Worm (Caenorhabditis elegans) whole organism, late embryonic: ENCODE data around the gene col-3.
A peak's percentile ranks its signal among the peaks of the same experiment; 100 is the strongest.

Experiments used
- T23F11.4 ChIP-seq: fragments of 200-800 bp; sonication (Bioruptor generic); optimal IDR thresholded peaks from 2 replicates; lab custom pipeline; 2018; ENCODE audit warnings: mild to moderate bottlenecking, missing genetic modification characterization, missing compliant biosample characterization
- ahr-1 ChIP-seq: sonication (generic microtip); optimal IDR thresholded peaks from 2 replicates; lab custom pipeline; 2016; ENCODE audit warnings: missing genetic modification characterization, missing compliant biosample characterization
- ama-1 ChIP-seq: fragments of 150-350 bp; optimal IDR thresholded peaks from 2 replicates; lab custom pipeline; 2014
- ceh-19 ChIP-seq: fragments of 200-800 bp; sonication (Bioruptor generic); optimal IDR thresholded peaks from 2 replicates; lab custom pipeline; 2018; ENCODE audit warnings: mild to moderate bottlenecking, missing genetic modification characterization, missing compliant biosample characterization
- ceh-30 ChIP-seq: fragments of 150-350 bp; optimal IDR thresholded peaks from 2 replicates; lab custom pipeline; 2014; ENCODE audit warnings: missing biosample characterization, missing genetic modification characterization
- ceh-34 ChIP-seq: sonication (generic microtip); optimal IDR thresholded peaks from 2 replicates; lab custom pipeline; 2016; ENCODE audit warnings: mild to moderate bottlenecking, missing genetic modification characterization, missing compliant biosample characterization
- ceh-45 ChIP-seq: fragments of 200-800 bp; sonication (Bioruptor generic); IDR thresholded peaks from 2 replicates; pipeline ENCODE4 v1.3.6; 2022; ENCODE audit warnings: missing genetic modification reagents, missing genetic modification characterization, missing compliant biosample characterization
- ceh-48 ChIP-seq: sonication (generic microtip); optimal IDR thresholded peaks from 2 replicates; lab custom pipeline; 2016; ENCODE audit warnings: missing genetic modification characterization, inconsistent platforms, missing compliant biosample characterization
- ceh-6 ChIP-seq: fragments of 200-800 bp; sonication (Bioruptor generic); optimal IDR thresholded peaks from 2 replicates; lab custom pipeline; 2018; ENCODE audit warnings: mild to moderate bottlenecking, missing genetic modification characterization, missing compliant biosample characterization
- ceh-9 ChIP-seq: sonication (generic microtip); optimal IDR thresholded peaks from 2 replicates; lab custom pipeline; 2016; ENCODE audit warnings: mild to moderate bottlenecking, missing genetic modification characterization, inconsistent platforms, missing compliant biosample characterization
- dmd-4 ChIP-seq: sonication (generic microtip); optimal IDR thresholded peaks from 2 replicates; lab custom pipeline; 2016; ENCODE audit warnings: borderline replicate concordance, missing genetic modification characterization, missing compliant biosample characterization
- elt-2 ChIP-seq: sonication (generic microtip); optimal IDR thresholded peaks from 2 replicates; lab custom pipeline; 2016; ENCODE audit warnings: missing genetic modification reagents, missing genetic modification characterization, missing compliant biosample characterization
- elt-4 ChIP-seq: sonication (generic microtip); optimal IDR thresholded peaks from 2 replicates; lab custom pipeline; 2016; ENCODE audit warnings: missing genetic modification characterization, missing compliant biosample characterization
- eyg-1 ChIP-seq: sonication (generic microtip); optimal IDR thresholded peaks from 2 replicates; lab custom pipeline; 2016; ENCODE audit warnings: missing genotype, missing genetic modification characterization, missing compliant biosample characterization
- fkh-6 ChIP-seq: sonication (generic microtip); optimal IDR thresholded peaks from 2 replicates; lab custom pipeline; 2016; ENCODE audit warnings: missing genetic modification characterization, missing compliant biosample characterization
- hlh-6 ChIP-seq: sonication (generic microtip); optimal IDR thresholded peaks from 2 replicates; lab custom pipeline; 2016; ENCODE audit warnings: missing genotype, missing genetic modification characterization, missing compliant biosample characterization
- hlh-8 ChIP-seq: sonication (generic microtip); optimal IDR thresholded peaks from 2 replicates; lab custom pipeline; 2016; ENCODE audit warnings: missing genotype, missing genetic modification characterization, missing compliant biosample characterization
- lim-6 ChIP-seq: sonication (generic microtip); optimal IDR thresholded peaks from 2 replicates; lab custom pipeline; 2016; ENCODE audit warnings: missing genetic modification characterization, missing compliant biosample characterization
- madf-2 ChIP-seq: sonication (generic microtip); optimal IDR thresholded peaks from 2 replicates; lab custom pipeline; 2017; ENCODE audit warnings: missing genetic modification characterization, missing compliant biosample characterization
- mec-3 ChIP-seq: sonication (generic microtip); optimal IDR thresholded peaks from 2 replicates; lab custom pipeline; 2016; ENCODE audit warnings: borderline replicate concordance, missing genetic modification characterization, missing compliant biosample characterization
- nfya-1 ChIP-seq: sonication (generic microtip); optimal IDR thresholded peaks from 2 replicates; lab custom pipeline; 2017; ENCODE audit warnings: missing genetic modification characterization, mild to moderate bottlenecking, missing compliant biosample characterization, antibody characterized with exemption, moderate library complexity
- nhr-11 ChIP-seq: fragments of 150-350 bp; optimal IDR thresholded peaks from 2 replicates; lab custom pipeline; 2014; ENCODE audit warnings: missing biosample characterization, missing genetic modification characterization
- nhr-232 ChIP-seq: sonication (generic microtip); optimal IDR thresholded peaks from 2 replicates; lab custom pipeline; 2016; ENCODE audit warnings: missing genetic modification characterization, missing compliant biosample characterization
- npax-4 ChIP-seq: sonication (generic microtip); optimal IDR thresholded peaks from 2 replicates; lab custom pipeline; 2016; ENCODE audit warnings: missing genetic modification characterization, missing compliant biosample characterization
- pag-3 ChIP-seq: sonication (generic microtip); optimal IDR thresholded peaks from 2 replicates; lab custom pipeline; 2016; ENCODE audit warnings: missing compliant biosample characterization, missing genetic modification characterization, borderline replicate concordance
- rnt-1 ChIP-seq: sonication (generic microtip); optimal IDR thresholded peaks from 2 replicates; lab custom pipeline; 2016; ENCODE audit warnings: missing genetic modification characterization, missing compliant biosample characterization
- sdc-2 ChIP-seq: sonication (generic microtip); optimal IDR thresholded peaks from 2 replicates; lab custom pipeline; 2016; ENCODE audit warnings: missing genotype, missing genetic modification characterization, missing compliant biosample characterization
- sox-2 ChIP-seq: fragments of 200-800 bp; sonication (Bioruptor generic); IDR thresholded peaks from 2 replicates; pipeline ENCODE4 v1.3.6; 2022; ENCODE audit warnings: missing genetic modification reagents, missing genetic modification characterization, missing compliant biosample characterization
- sox-4 ChIP-seq: sonication (generic microtip); optimal IDR thresholded peaks from 2 replicates; lab custom pipeline; 2017; ENCODE audit warnings: mild to moderate bottlenecking, missing genetic modification characterization, inconsistent platforms, missing compliant biosample characterization
- syd-9 ChIP-seq: sonication (generic microtip); optimal IDR thresholded peaks from 2 replicates; lab custom pipeline; 2016; ENCODE audit warnings: mild to moderate bottlenecking, missing genetic modification characterization, moderate library complexity, missing compliant biosample characterization
- tbx-7 ChIP-seq: sonication (generic microtip); optimal IDR thresholded peaks from 2 replicates; lab custom pipeline; 2016; ENCODE audit warnings: missing genotype, missing genetic modification characterization, missing compliant biosample characterization
- unc-3 ChIP-seq, 2 experiments: fragments of 200-800 bp in 1 of 2; sonication (Bioruptor generic) in 1 of 2; sonication (generic microtip) in 1 of 2; conservative IDR thresholded peaks in 1 of 2; optimal IDR thresholded peaks in 1 of 2; 2 replicates each; pipeline versions ENCODE4 v1.3.6 to Lab custom; 2016 to 2022; ENCODE audit warnings: missing compliant biosample characterization in 2 of 2, missing genetic modification characterization in 2 of 2, missing genetic modification reagents in 1 of 2
- unc-42 ChIP-seq: sonication (generic microtip); optimal IDR thresholded peaks from 2 replicates; lab custom pipeline; 2016; ENCODE audit warnings: missing genotype, missing genetic modification characterization, missing compliant biosample characterization

Gene col-3

DNA sequence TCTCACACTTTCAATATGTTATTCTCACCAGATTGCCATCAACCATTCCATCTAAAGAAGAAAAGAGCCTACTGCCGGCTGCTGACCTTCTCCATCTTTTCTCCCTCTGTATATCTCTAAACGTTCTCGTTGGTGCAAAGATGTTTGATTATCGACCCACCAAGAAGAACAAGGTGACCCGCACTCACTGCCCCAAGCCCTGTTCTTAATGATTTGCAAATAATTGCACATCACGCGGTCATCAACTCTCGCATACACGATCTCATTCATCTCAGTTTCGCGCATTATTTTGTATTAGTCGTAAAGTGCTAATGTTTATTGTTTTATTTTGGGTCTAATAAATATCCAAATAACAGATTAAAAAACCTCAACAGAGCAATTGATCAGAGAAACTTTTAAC is 5.1 kb upstream of the col-3 start:
- TF ChIP-seq eyg-1, result no peak
- TF ChIP-seq npax-4, result no peak
- TF ChIP-seq elt-4, result no peak
- TF ChIP-seq elt-2, result peak; percentile 24
- TF ChIP-seq, all 69 proteins: peak for 1

DNA sequence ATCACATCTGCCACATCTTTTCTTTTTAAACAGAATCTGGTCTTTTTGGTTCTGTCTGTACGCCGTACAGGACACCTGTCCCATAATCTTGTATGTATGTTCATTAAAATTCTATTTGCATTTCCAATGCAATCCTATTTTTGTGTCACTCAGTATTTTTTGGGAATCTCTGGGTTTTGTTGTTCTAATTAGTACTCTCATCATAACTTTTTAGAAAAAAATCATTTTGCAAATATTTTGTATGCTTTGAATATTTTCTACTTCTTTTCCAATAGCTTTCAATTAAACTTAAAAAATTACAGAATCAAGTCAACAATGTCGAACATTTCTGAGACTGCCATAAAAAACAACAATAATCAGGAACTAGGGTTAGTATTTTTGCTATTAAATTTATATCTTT is 4.5 kb upstream of the col-3 start, which contains the start of gene T28C6.3:
Gene T28C6.3 (plus strand): TSS at position 301 of the 400 bp plus-strand sequence.
- TF ChIP-seq ahr-1 (tag; lab: Kevin White, UChicago) (no peak), sox-2 (no peak), dmd-4 (tag; lab: Kevin White, UChicago) (no peak), ceh-19 (GFP tag; lab: Kevin White, UChicago) (no peak), syd-9 (tag; lab: Kevin White, UChicago) (no peak), ceh-34 (no peak), rnt-1 (tag; lab: Kevin White, UChicago) (no peak), ceh-30 (no peak), eyg-1 (no peak), ceh-45 (no peak), ceh-6 (GFP tag; lab: Kevin White, UChicago) (no peak)

DNA sequence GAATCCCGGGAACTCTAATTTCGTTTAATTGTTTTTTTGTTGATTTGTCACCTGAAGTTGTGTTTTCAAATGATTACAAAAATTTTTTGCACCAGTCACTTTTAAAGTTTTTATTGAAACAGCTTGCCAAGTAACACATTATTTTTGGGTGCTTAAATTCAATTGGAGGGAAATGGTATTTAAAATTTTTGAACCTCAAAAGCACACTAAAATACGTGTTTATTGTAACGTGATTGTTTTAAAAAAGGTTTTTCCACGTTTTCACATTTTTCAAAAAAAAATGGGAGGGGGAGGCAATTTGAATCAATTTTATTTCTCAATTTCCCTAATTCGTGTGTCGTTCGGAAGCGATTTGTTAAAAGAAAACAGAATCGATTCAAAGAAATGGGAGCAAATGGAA is 3.4 kb upstream of the col-3 start, which contains the start of gene T28C6.5:
Gene T28C6.5 (plus strand): TSS at position 301 of the 400 bp plus-strand sequence.
- no peak for TF ChIP-seq sox-2
- TF ChIP-seq lim-6 (tag; lab: Kevin White, UChicago), result no peak
- TF ChIP-seq, all 69 proteins: peak for 0

DNA sequence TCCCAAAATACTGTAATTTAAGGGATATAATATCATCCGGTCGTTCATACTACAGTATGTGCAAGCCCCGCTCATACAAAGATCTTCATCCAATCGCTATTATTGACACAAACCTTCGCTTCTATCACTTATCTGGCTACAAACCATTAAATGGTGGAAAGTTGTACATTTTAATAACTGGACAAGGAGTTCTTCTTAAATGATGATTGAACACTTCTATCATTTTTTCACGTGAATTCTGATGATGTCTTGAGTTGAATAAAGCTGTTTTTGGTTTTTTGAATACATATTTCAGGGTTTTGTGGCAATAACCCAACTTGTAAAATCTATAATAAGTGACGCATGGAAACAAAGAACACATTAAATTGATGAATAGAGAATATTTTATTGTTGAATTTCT is 2.0 kb upstream of the col-3 start:
- TF ChIP-seq madf-2 (tag; lab: Kevin White, UChicago) (no peak), nhr-232 (no peak), tbx-7 (tag; lab: Kevin White, UChicago) (no peak), ama-1 (lab: Kevin White, UChicago) (no peak), T23F11.4 (GFP tag; lab: Kevin White, UChicago) (no peak), rnt-1 (tag; lab: Kevin White, UChicago) (no peak), elt-4 (no peak), ceh-9 (tag; lab: Kevin White, UChicago) (no peak), ceh-48 (tag; lab: Kevin White, UChicago) (no peak), unc-3 (GFP tag; conservative IDR thresholded peaks at IDR 0.05; lab: Robert Waterston, UW) (no peak), unc-3 (tag; optimal IDR thresholded peaks at IDR 0.05; lab: Kevin White, UChicago) (no peak)

DNA sequence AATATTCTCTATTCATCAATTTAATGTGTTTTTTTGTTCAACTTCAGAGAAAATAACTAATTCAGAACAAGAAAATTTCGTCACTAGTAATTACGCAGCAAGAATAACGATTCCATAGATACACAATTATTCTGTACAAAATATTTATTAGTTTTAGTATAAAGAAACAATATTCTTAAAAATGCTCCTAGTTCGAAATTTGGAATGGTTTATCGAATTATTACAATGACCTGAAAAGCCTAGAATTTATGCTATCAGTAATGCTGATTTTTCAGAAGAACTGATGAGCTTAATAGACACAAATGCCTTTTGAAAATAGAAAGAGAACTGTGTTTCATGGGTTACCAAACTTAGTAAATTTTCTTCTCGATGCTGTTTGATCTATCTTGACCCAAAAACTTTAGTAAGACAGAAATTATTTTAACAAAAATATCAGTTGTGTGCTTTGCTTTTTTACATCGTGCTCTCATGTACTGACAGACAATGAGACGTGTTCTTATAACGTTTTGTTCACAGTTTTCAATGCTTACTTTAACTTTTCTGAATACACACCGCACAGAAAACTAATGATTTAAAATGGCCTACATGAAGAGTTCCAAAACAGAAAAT is 1.5 kb downstream of the col-3 start:
- TF ChIP-seq fkh-6 (tag; lab: Kevin White, UChicago), result no peak
- TF ChIP-seq sox-4 (tag; lab: Kevin White, UChicago), result no peak
- TF ChIP-seq ceh-34, result no peak
- TF ChIP-seq mec-3 (tag; lab: Kevin White, UChicago), result no peak
- no peak for TF ChIP-seq T23F11.4 (GFP tag; lab: Kevin White, UChicago)
- TF ChIP-seq hlh-6, result no peak
- no peak for TF ChIP-seq ceh-45
- TF ChIP-seq pag-3, result no peak
- TF ChIP-seq ama-1 (lab: Kevin White, UChicago), result no peak
- TF ChIP-seq hlh-8 (tag; lab: Kevin White, UChicago), result no peak
- TF ChIP-seq nhr-11, result no peak
- TF ChIP-seq unc-42, result no peak
- no peak for TF ChIP-seq ahr-1 (tag; lab: Kevin White, UChicago)
- no peak for TF ChIP-seq nfya-1
- no peak for TF ChIP-seq sdc-2 (tag; lab: Kevin White, UChicago)
